Worm (Caenorhabditis elegans) whole organism, L2 larva: ENCODE data around the gene H12D21.6.

ENCODE experiments used
- C34F6.9 ChIP-seq: fragments of 150-350 bp; optimal IDR thresholded peaks from 2 replicates; lab custom pipeline; 2014; ENCODE audit warnings: missing biosample characterization, missing genetic modification characterization
- F13H6.1 ChIP-seq: sonication (generic microtip); optimal IDR thresholded peaks from 2 replicates; lab custom pipeline; 2016; ENCODE audit warnings: missing genetic modification characterization, missing compliant biosample characterization
- R02D3.7 ChIP-seq: fragments of 150-350 bp; optimal IDR thresholded peaks from 2 replicates; lab custom pipeline; 2014; ENCODE audit warnings: missing biosample characterization, missing genetic modification characterization
- ZK546.5 ChIP-seq: sonication (generic microtip); optimal IDR thresholded peaks from 2 replicates; lab custom pipeline; 2017; ENCODE audit warnings: missing biosample characterization, missing genetic modification characterization
- ama-1 ChIP-seq: fragments of 150-350 bp; optimal IDR thresholded peaks from 2 replicates; lab custom pipeline; 2018; ENCODE audit warnings: inconsistent platforms
- blmp-1 ChIP-seq: sonication (generic microtip); optimal IDR thresholded peaks from 2 replicates; lab custom pipeline; 2017; ENCODE audit warnings: missing genetic modification characterization, mild to moderate bottlenecking, missing compliant biosample characterization, antibody characterized with exemption, moderate library complexity; ENCODE audit not compliant: insufficient read depth
- ceh-16 ChIP-seq: fragments of 150-350 bp; optimal IDR thresholded peaks from 2 replicates; lab custom pipeline; 2014; ENCODE audit warnings: missing biosample characterization, missing genetic modification characterization
- crh-2 ChIP-seq: sonication (generic microtip); optimal IDR thresholded peaks from 2 replicates; lab custom pipeline; 2017; ENCODE audit warnings: missing biosample characterization, missing genetic modification characterization
- dmd-4 ChIP-seq: sonication (generic microtip); optimal IDR thresholded peaks from 2 replicates; lab custom pipeline; 2017; ENCODE audit warnings: missing biosample characterization, missing genetic modification characterization
- elt-1 ChIP-seq: fragments of 150-350 bp; optimal IDR thresholded peaks from 2 replicates; lab custom pipeline; 2014; ENCODE audit warnings: missing biosample characterization, missing genetic modification characterization
- elt-3 ChIP-seq: sonication (generic microtip); optimal IDR thresholded peaks from 2 replicates; lab custom pipeline; 2017; ENCODE audit warnings: missing biosample characterization, missing genetic modification characterization
- fos-1 ChIP-seq: fragments of 150-350 bp; optimal IDR thresholded peaks from 2 replicates; lab custom pipeline; 2014; ENCODE audit warnings: missing biosample characterization, missing genetic modification characterization
- gmeb-1 ChIP-seq: fragments of 150-350 bp; optimal IDR thresholded peaks from 2 replicates; lab custom pipeline; 2014; ENCODE audit warnings: missing biosample characterization, missing genetic modification characterization
- lin-11 ChIP-seq: fragments of 150-350 bp; sonication (generic microtip); optimal IDR thresholded peaks from 2 replicates; lab custom pipeline; 2014; ENCODE audit warnings: missing biosample characterization, missing genetic modification characterization, inconsistent platforms, mixed read lengths
- lin-13 ChIP-seq: fragments of 150-350 bp; optimal IDR thresholded peaks from 2 replicates; lab custom pipeline; 2014; ENCODE audit warnings: missing biosample characterization, missing genetic modification reagents, missing genetic modification characterization
- lin-39 ChIP-seq: fragments of 150-350 bp; optimal IDR thresholded peaks from 2 replicates; lab custom pipeline; 2014; ENCODE audit warnings: missing biosample characterization, missing genetic modification reagents, missing genetic modification characterization
- lsy-2 ChIP-seq, 2 experiments: fragments of 150-350 bp in 1 of 2; sonication (generic microtip) in 1 of 2; optimal IDR thresholded peaks; 2 replicates each; lab custom pipeline; 2014 to 2017; ENCODE audit warnings: missing biosample characterization in 2 of 2, missing genetic modification characterization in 2 of 2
- mbf-1 ChIP-seq: sonication (generic microtip); optimal IDR thresholded peaks from 2 replicates; lab custom pipeline; 2017; ENCODE audit warnings: missing biosample characterization, missing genetic modification characterization
- mdl-1 ChIP-seq, 2 experiments: fragments of 150-350 bp in 1 of 2; sonication (generic microtip) in 1 of 2; optimal IDR thresholded peaks; 2 replicates each; lab custom pipeline; 2017; ENCODE audit warnings: missing biosample characterization in 2 of 2, missing genetic modification characterization in 2 of 2
- nhr-10 ChIP-seq: sonication (generic microtip); optimal IDR thresholded peaks from 2 replicates; lab custom pipeline; 2017; ENCODE audit warnings: missing biosample characterization, missing genetic modification characterization
- nhr-11 ChIP-seq: fragments of 150-350 bp; optimal IDR thresholded peaks from 2 replicates; lab custom pipeline; 2014; ENCODE audit warnings: missing biosample characterization, missing genetic modification characterization
- nhr-12 ChIP-seq: fragments of 150-350 bp; optimal IDR thresholded peaks from 2 replicates; lab custom pipeline; 2014; ENCODE audit warnings: missing biosample characterization, missing genetic modification characterization
- nhr-21 ChIP-seq: fragments of 150-350 bp; optimal IDR thresholded peaks from 2 replicates; lab custom pipeline; 2014; ENCODE audit warnings: missing biosample characterization, missing genetic modification characterization
- nhr-23 ChIP-seq: fragments of 150-350 bp; optimal IDR thresholded peaks from 2 replicates; lab custom pipeline; 2014; ENCODE audit warnings: missing biosample characterization, missing genetic modification reagents, missing genetic modification characterization
- nhr-237 ChIP-seq: fragments of 150-350 bp; optimal IDR thresholded peaks from 2 replicates; lab custom pipeline; 2014; ENCODE audit warnings: missing biosample characterization, missing genetic modification characterization
- nhr-77 ChIP-seq: fragments of 150-350 bp; optimal IDR thresholded peaks from 2 replicates; lab custom pipeline; 2014; ENCODE audit warnings: missing biosample characterization, missing genetic modification characterization
- sem-4 ChIP-seq: fragments of 150-350 bp; optimal IDR thresholded peaks from 2 replicates; lab custom pipeline; 2014; ENCODE audit warnings: missing biosample characterization, missing genetic modification reagents, missing genetic modification characterization
- skn-1 ChIP-seq: sonication (generic microtip); optimal IDR thresholded peaks from 2 replicates; lab custom pipeline; 2017; ENCODE audit warnings: missing biosample characterization, missing genetic modification characterization
- sma-3 ChIP-seq: sonication (generic microtip); optimal IDR thresholded peaks from 2 replicates; lab custom pipeline; 2016; ENCODE audit warnings: missing genetic modification reagents, missing genetic modification characterization, missing compliant biosample characterization
- sma-9 ChIP-seq, 2 experiments: fragments of 150-350 bp in 1 of 2; sonication (generic microtip) in 1 of 2; optimal IDR thresholded peaks; 2 replicates each; lab custom pipeline; 2014 to 2016; ENCODE audit warnings: missing genetic modification characterization in 2 of 2, mild to moderate bottlenecking in 1 of 2, missing biosample characterization in 1 of 2, missing compliant biosample characterization in 1 of 2, missing genetic modification reagents in 1 of 2, moderate library complexity in 1 of 2
- snpc-4 ChIP-seq: fragments of 150-350 bp; optimal IDR thresholded peaks from 2 replicates; lab custom pipeline; 2014; ENCODE audit warnings: missing biosample characterization, missing genetic modification characterization
- unc-55 ChIP-seq: fragments of 150-350 bp; sonication (generic microtip); optimal IDR thresholded peaks from 3 replicates; lab custom pipeline; 2014; ENCODE audit warnings: missing biosample characterization, missing genetic modification reagents, missing genetic modification characterization
- unc-62 ChIP-seq: fragments of 150-350 bp; optimal IDR thresholded peaks from 2 replicates; lab custom pipeline; 2014; ENCODE audit warnings: missing biosample characterization, missing genetic modification reagents, missing genetic modification characterization
- ztf-11 ChIP-seq: sonication (generic microtip); optimal IDR thresholded peaks from 2 replicates; lab custom pipeline; 2017; ENCODE audit warnings: missing biosample characterization, missing genetic modification characterization
- ztf-4 ChIP-seq: fragments of 150-350 bp; optimal IDR thresholded peaks from 2 replicates; lab custom pipeline; 2014; ENCODE audit warnings: missing biosample characterization, missing genetic modification characterization

The H12D21.6 gene

DNA sequence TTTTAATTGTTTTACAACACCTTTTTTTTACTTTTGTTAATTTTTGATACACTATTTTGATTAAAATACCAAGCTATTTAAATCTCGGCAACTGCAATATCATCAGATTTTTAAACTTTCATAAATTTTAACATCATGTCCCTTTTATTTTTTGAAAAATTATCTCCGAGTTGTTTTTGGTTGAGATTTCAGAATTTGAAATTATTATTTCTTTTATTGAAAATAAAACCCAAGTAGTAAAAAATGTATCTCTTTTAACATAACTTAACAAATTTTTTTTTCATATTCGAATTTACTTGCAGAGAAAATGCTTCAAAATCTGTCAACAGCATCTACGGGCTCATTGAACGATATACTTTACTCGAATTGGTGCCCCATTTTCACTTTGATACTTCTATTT is 18.0 kb upstream of the H12D21.6 start, which contains the start of gene H12D21.11:
Gene H12D21.11, plus strand, starts transcription at position 301 of the 400 bp plus-strand sequence.
- no peak for TF ChIP-seq nhr-23
- no peak for TF ChIP-seq lin-11 (tag; lab: Kevin White, UChicago)
- TF ChIP-seq lin-13 (GFP tag; lab: Kevin White, UChicago): no peak
- no peak for TF ChIP-seq nhr-11 (tag; lab: Kevin White, UChicago)
- no peak for TF ChIP-seq nhr-10 (tag; lab: Kevin White, UChicago)
- no peak for TF ChIP-seq nhr-237
- TF ChIP-seq elt-3 (tag; lab: Kevin White, UChicago): no peak
- no peak for TF ChIP-seq nhr-77 (tag; lab: Kevin White, UChicago)
- TF ChIP-seq crh-2 (tag; lab: Kevin White, UChicago): no peak
- no peak for TF ChIP-seq mdl-1 (tag; optimal IDR thresholded peaks at IDR 0.05; lab: Kevin White, UChicago)
- TF ChIP-seq sma-3: no peak
- TF ChIP-seq fos-1 (tag; lab: Kevin White, UChicago): no peak
- TF ChIP-seq sma-9 (GFP tag; optimal IDR thresholded peaks at IDR 0.05; lab: Kevin White, UChicago): no peak
- no peak for TF ChIP-seq sma-9 (tag; optimal IDR thresholded peaks at IDR 0.05; lab: Kevin White, UChicago)
- TF ChIP-seq lsy-2 (tag; optimal IDR thresholded peaks at IDR 0.05; lab: Kevin White, UChicago): no peak
- no peak for TF ChIP-seq ZK546.5
- TF ChIP-seq snpc-4 (tag; lab: Kevin White, UChicago): no peak
- TF ChIP-seq skn-1 (tag; lab: Kevin White, UChicago): no peak
- TF ChIP-seq dmd-4 (tag; lab: Kevin White, UChicago): no peak

DNA sequence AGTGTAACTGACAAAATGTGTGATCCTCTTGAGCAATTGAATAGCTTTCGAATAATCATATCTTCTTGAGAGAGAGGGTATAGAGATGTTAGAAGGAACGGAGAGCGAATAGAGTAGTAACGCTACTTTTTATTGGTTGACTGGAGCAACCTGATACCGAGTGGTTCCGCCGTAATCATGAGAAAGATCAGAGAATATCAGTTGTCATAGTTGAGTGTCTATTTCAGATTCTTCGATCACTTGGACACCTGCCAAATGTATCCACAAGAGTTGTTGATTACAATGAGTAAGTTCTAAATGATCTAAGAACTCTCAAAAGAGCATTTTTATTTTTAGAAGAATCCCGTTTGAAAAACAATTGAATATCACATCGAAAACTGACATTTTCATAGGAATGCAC is 13.1 kb upstream of the H12D21.6 start:
- TF ChIP-seq R02D3.7 (tag; lab: Kevin White, UChicago): no peak
- TF ChIP-seq lin-39 (tag; lab: Kevin White, UChicago): no peak
- TF ChIP-seq unc-62: no peak
- TF ChIP-seq lin-11 (tag; lab: Kevin White, UChicago): no peak
- TF ChIP-seq dmd-4 (tag; lab: Kevin White, UChicago): no peak
- no peak for TF ChIP-seq ztf-11 (tag; lab: Kevin White, UChicago)
- no peak for TF ChIP-seq crh-2 (tag; lab: Kevin White, UChicago)
- no peak for TF ChIP-seq unc-55 (GFP tag; lab: Kevin White, UChicago)
- TF ChIP-seq elt-1 (tag; lab: Kevin White, UChicago): no peak
- TF ChIP-seq sem-4: no peak
- no peak for TF ChIP-seq mdl-1 (tag; optimal IDR thresholded peaks at IDR 0.05; lab: Kevin White, UChicago)
- no peak for TF ChIP-seq ama-1 (lab: Kevin White, UChicago)
- TF ChIP-seq gmeb-1 (tag; lab: Kevin White, UChicago): no peak
- no peak for TF ChIP-seq blmp-1

DNA sequence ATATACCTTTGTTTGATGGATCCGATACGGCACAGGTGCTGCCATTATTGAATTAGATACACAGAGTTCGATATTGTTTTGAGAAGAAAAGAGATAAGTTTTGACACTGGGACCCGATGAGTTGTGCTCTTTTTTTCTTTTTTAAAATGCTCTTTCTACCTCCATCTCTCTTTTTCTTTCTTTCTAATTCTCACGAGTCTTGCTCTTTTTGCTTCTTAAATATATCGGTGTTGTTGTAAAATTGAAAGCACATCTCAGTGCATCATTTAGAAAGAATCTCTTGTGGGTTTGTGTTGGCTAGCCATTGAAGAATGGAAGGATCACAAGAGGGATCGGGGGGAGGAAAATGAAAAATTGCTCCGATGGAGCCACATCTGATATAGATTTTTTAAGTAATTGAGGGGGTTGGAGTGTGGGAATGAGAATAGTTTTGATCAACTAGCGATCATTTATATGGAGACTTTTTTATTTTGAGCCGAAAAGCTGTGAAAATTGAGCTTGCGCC is 11.8 kb upstream of the H12D21.6 start, which contains the start of gene H12D21.9:
Gene H12D21.9, minus strand, starts transcription at position 148 of the 505 bp plus-strand sequence.
- TF ChIP-seq C34F6.9 (tag; lab: Kevin White, UChicago) (peak; percentile 2), lin-13 (GFP tag; lab: Kevin White, UChicago) (no peak)
- TF ChIP-seq, all 48 proteins: peak for 1

DNA sequence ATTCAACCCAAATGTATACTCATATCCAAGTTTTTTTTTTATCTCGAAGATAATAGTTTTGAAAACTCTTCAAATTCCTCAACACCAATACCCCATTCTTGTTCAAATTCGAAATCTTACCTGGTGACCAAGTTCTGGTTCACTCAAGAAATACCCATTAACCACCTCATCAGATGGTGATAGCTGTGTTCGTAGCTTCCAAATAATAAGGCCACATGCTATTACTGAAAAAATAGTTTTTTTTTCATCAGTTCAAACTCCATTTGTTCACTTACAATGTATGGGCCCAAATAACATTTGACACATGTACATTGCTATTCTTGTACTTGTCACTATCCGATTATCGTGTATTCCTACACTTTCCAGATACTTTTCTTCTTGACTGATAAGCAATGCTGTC is 9.8 kb upstream of the H12D21.6 start:
- TF ChIP-seq gmeb-1 (tag; lab: Kevin White, UChicago) (no peak), ztf-4 (tag; lab: Kevin White, UChicago) (no peak), mbf-1 (tag; lab: Kevin White, UChicago) (no peak), ztf-11 (tag; lab: Kevin White, UChicago) (no peak), unc-55 (GFP tag; lab: Kevin White, UChicago) (no peak), nhr-12 (tag; lab: Kevin White, UChicago) (no peak)

DNA sequence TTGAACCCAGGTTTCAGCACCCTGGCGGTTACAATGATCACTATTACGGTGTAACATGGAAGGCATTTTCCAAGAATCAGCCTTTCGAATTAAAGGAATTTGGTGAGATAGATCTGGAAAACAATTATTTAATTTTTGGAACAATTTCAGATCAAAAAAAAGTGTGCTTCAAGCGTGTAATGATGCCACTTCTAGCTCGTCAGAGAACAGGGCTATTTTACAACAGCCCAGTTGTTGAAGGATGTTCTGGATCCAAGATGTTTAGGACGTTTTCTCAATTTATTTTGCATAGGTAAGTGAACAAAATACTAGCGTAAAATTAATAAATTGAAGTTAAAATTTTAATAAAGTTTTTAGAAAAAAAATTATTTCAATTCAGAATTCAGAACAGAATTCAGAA is 3.3 kb upstream of the H12D21.6 start:
- TF ChIP-seq ZK546.5: no peak
- TF ChIP-seq mbf-1 (tag; lab: Kevin White, UChicago): no peak
- no peak for TF ChIP-seq gmeb-1 (tag; lab: Kevin White, UChicago)
- no peak for TF ChIP-seq nhr-21 (tag; lab: Kevin White, UChicago)
- TF ChIP-seq unc-55 (GFP tag; lab: Kevin White, UChicago): no peak
- no peak for TF ChIP-seq F13H6.1
- TF ChIP-seq ztf-11 (tag; lab: Kevin White, UChicago): no peak
- TF ChIP-seq ceh-16 (tag; lab: Kevin White, UChicago): no peak
